In the genomic region with DNA sequence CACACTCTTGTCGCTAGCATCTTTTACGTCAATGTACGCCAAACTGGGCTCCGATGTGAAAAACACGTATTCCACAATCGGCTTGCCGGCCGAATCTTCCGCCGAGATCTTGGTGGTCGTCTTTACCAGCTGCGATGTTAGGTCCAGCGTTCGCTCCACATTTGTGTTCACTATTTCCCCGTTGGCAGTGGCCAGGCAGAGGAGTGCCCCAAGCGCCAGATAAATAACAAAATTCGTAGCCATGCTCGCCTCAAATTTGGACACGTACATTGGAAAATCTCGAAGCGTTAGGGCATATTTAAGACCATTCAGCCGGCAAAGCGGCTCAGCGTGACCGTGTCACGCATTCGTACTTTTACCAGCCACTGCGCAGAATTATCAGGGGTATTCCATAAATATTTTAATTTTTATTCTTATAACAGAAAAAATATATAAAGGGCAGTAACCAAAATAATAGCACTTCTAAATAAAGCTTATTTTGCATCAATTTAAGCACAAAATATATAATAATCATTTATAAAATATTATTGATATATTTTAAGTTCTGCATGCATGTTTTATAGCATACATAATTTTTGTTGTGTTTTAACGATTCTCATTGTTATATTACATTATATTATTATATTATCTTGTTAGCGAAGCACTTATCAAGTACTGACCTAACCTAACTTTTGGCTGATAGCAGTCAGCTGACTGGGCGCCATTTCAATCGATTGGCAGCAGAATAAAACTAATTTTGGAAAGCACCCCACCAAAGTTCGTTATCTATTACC, we compare ENCODE assay signal across 1 fruit fly cellular context.
A peak's percentile ranks its signal among the peaks of the same experiment; 100 is the strongest.
TF ChIP-seq lines count a peak whose summit lies in the region.

A gene (minus strand): TSS at position 294 of the 773 bp plus-strand sequence.
A gene (plus strand): TSS at position 705 of the 773 bp plus-strand sequence.

TF ChIP-seq in whole organism, embryonic, 481 proteins besides CTCF, POLR2A, EP300 and RAD21 (continued from another document and continues in another):
- no peak for TF ChIP-seq CG31365 (tag; optimal IDR thresholded peaks at IDR 0.05; lab: Kevin White, UChicago)
- peak; percentile 52; the same call in 1 of the 2 replicates for TF ChIP-seq lmd (GFP tag; IDR thresholded peaks at IDR 0.05; lab: Robert Waterston, UW)
- no peak for TF ChIP-seq Ets65A (GFP tag; lab: Kevin White, UChicago)
- peak; percentile 73; the same call in 2 of the 3 replicates for TF ChIP-seq ci (GFP tag; IDR thresholded peaks at IDR 0.05; lab: Robert Waterston, UW)
- peak; percentile 71 for TF ChIP-seq Fer3 (tag; optimal IDR thresholded peaks at IDR 0.05; lab: Kevin White, UChicago)
- TF ChIP-seq CG11504 (tag; optimal IDR thresholded peaks at IDR 0.05; lab: Kevin White, UChicago), result peak; percentile 85
- no peak for TF ChIP-seq CG30431 (GFP tag; optimal IDR thresholded peaks at IDR 0.05; lab: Kevin White, UChicago)
- no peak for TF ChIP-seq jigr1 (GFP tag; IDR thresholded peaks at IDR 0.05; lab: Robert Waterston, UW)
- TF ChIP-seq YL-1 (GFP tag; optimal IDR thresholded peaks at IDR 0.05; lab: Kevin White, UChicago), result peak; percentile 85
- peak; percentile 83 for TF ChIP-seq row (GFP tag; IDR thresholded peaks at IDR 0.05; lab: Robert Waterston, UW)
- peak; percentile 51 for TF ChIP-seq CG18764 (GFP tag; optimal IDR thresholded peaks at IDR 0.05; lab: Kevin White, UChicago)
- peak; percentile 87; the same call in 2 of the 3 replicates for TF ChIP-seq CG34422 (GFP tag; IDR thresholded peaks at IDR 0.05; lab: Robert Waterston, UW)
- TF ChIP-seq wdn (GFP tag; IDR thresholded peaks at IDR 0.05; lab: Robert Waterston, UW), result no peak
- no peak for TF ChIP-seq zfh2 (GFP tag; optimal IDR thresholded peaks at IDR 0.05; lab: Kevin White, UChicago)
- peak; percentile 26 for TF ChIP-seq pros (GFP tag; optimal IDR thresholded peaks at IDR 0.05; lab: Kevin White, UChicago)
- TF ChIP-seq Jarid2 (GFP tag; optimal IDR thresholded peaks at IDR 0.05; lab: Kevin White, UChicago), result no peak
- peak; percentile 62 for TF ChIP-seq cwo (GFP tag; optimal IDR thresholded peaks at IDR 0.05; lab: Kevin White, UChicago)
- TF ChIP-seq gfzf (GFP tag; optimal IDR thresholded peaks at IDR 0.05; lab: Kevin White, UChicago), result peak; percentile 78
- TF ChIP-seq nom (GFP tag; optimal IDR thresholded peaks at IDR 0.05; lab: Kevin White, UChicago), result peak; percentile 32
- no peak for TF ChIP-seq jing (GFP tag; optimal IDR thresholded peaks at IDR 0.05; lab: Kevin White, UChicago)
- no peak; the same call in 1 of the 2 replicates for TF ChIP-seq ttk (GFP tag; IDR thresholded peaks at IDR 0.05; lab: Robert Waterston, UW)
- TF ChIP-seq Hr78 (GFP tag; optimal IDR thresholded peaks at IDR 0.05; lab: Kevin White, UChicago), result no peak
- no peak for TF ChIP-seq CG7357 (GFP tag; IDR thresholded peaks at IDR 0.05; lab: Robert Waterston, UW)
- TF ChIP-seq CG31441 (GFP tag; IDR thresholded peaks at IDR 0.05; lab: Robert Waterston, UW), result peak; percentile 94
- TF ChIP-seq btn (GFP tag; optimal IDR thresholded peaks at IDR 0.05; lab: Kevin White, UChicago), result no peak
- 0 out of 4 replicates have a peak, but pooled peaks have one; percentile 41 for TF ChIP-seq chinmo (GFP tag; IDR thresholded peaks at IDR 0.05; lab: Robert Waterston, UW; ENCODE audit: partially characterized antibody)
- peak; percentile 77 for TF ChIP-seq Ssrp (tag; optimal IDR thresholded peaks at IDR 0.05; lab: Kevin White, UChicago)
- TF ChIP-seq CG6683 (GFP tag; optimal IDR thresholded peaks at IDR 0.05; lab: Kevin White, UChicago), result peak; percentile 68
- peak; percentile 83 for TF ChIP-seq CG9727 (GFP tag; optimal IDR thresholded peaks at IDR 0.05; lab: Kevin White, UChicago)
- TF ChIP-seq CG1233 (GFP tag; optimal IDR thresholded peaks at IDR 0.05; lab: Kevin White, UChicago), result peak; percentile 67
- no peak for TF ChIP-seq CG10543 (GFP tag; optimal IDR thresholded peaks at IDR 0.05; lab: Kevin White, UChicago)
- TF ChIP-seq E2f1 (GFP tag; IDR thresholded peaks at IDR 0.05; lab: Robert Waterston, UW), result peak; percentile 60
- peak; percentile 48 for TF ChIP-seq Fer2 (tag; optimal IDR thresholded peaks at IDR 0.05; lab: Kevin White, UChicago)
- no peak for TF ChIP-seq CG2129 (GFP tag; IDR thresholded peaks at IDR 0.05; lab: Robert Waterston, UW; ENCODE audit: partially characterized antibody)
- peak; percentile 21 for TF ChIP-seq D19B (GFP tag; optimal IDR thresholded peaks at IDR 0.05; lab: Kevin White, UChicago)
- peak; percentile 89 for TF ChIP-seq CG18262 (tag; optimal IDR thresholded peaks at IDR 0.05; lab: Kevin White, UChicago)
- TF ChIP-seq CrebB (tag; optimal IDR thresholded peaks at IDR 0.05; lab: Kevin White, UChicago), result peak; percentile 29
- peak; percentile 72 for TF ChIP-seq run (tag; optimal IDR thresholded peaks at IDR 0.05; lab: Kevin White, UChicago)
- TF ChIP-seq slou (GFP tag; optimal IDR thresholded peaks at IDR 0.05; lab: Kevin White, UChicago), result peak; percentile 20
- 0 out of 3 replicates have a peak, but pooled peaks have one; percentile 7 for TF ChIP-seq so (GFP tag; IDR thresholded peaks at IDR 0.05; lab: Robert Waterston, UW)
- TF ChIP-seq Sox100B (GFP tag; optimal IDR thresholded peaks at IDR 0.05; lab: Kevin White, UChicago), result peak; percentile 83
- peak; percentile 79 for TF ChIP-seq dmrt11E (tag; optimal IDR thresholded peaks at IDR 0.05; lab: Kevin White, UChicago)
- no peak for TF ChIP-seq sens-2 (GFP tag; IDR thresholded peaks at IDR 0.05; lab: Robert Waterston, UW)
- peak; percentile 27; the same call in 1 of the 3 replicates for TF ChIP-seq B-H1 (GFP tag; IDR thresholded peaks at IDR 0.05; lab: Robert Waterston, UW)
- TF ChIP-seq NFAT (GFP tag; IDR thresholded peaks at IDR 0.05; lab: Robert Waterston, UW), result no peak
- TF ChIP-seq dmrt99B (tag; optimal IDR thresholded peaks at IDR 0.05; lab: Kevin White, UChicago), result peak; percentile 80
- TF ChIP-seq tio (GFP tag; optimal IDR thresholded peaks at IDR 0.05; lab: Kevin White, UChicago), result no peak
- TF ChIP-seq ara (GFP tag; IDR thresholded peaks at IDR 0.05; lab: Robert Waterston, UW), result peak; percentile 57; the same call in 1 of the 2 replicates
- TF ChIP-seq grau (tag; optimal IDR thresholded peaks at IDR 0.05; lab: Kevin White, UChicago), result peak; percentile 85
- no peak for TF ChIP-seq CG15479 (GFP tag; optimal IDR thresholded peaks at IDR 0.05; lab: Kevin White, UChicago)
- TF ChIP-seq Fer1 (GFP tag; optimal IDR thresholded peaks at IDR 0.05; lab: Kevin White, UChicago), result peak; percentile 85
- no peak for TF ChIP-seq Rx (GFP tag; IDR thresholded peaks at IDR 0.05; lab: Robert Waterston, UW)
- TF ChIP-seq CG2678 (tag; optimal IDR thresholded peaks at IDR 0.05; lab: Kevin White, UChicago), result peak; percentile 90
- no peak for TF ChIP-seq h (optimal IDR thresholded peaks at IDR 0.05; lab: Kevin White, UChicago)
- no peak for TF ChIP-seq z (GFP tag; IDR thresholded peaks at IDR 0.05; lab: Robert Waterston, UW)
- no peak for TF ChIP-seq Gug (GFP tag; IDR thresholded peaks at IDR 0.05; lab: Robert Waterston, UW)
- TF ChIP-seq CG16813 (GFP tag; IDR thresholded peaks at IDR 0.05; lab: Robert Waterston, UW; ENCODE audit: partially characterized antibody), result no peak
- TF ChIP-seq fu2 (GFP tag; optimal IDR thresholded peaks at IDR 0.05; lab: Kevin White, UChicago), result no peak
- peak; percentile 4 for TF ChIP-seq CG8281 (tag; optimal IDR thresholded peaks at IDR 0.05; lab: Kevin White, UChicago)
- TF ChIP-seq CG16779 (GFP tag; IDR thresholded peaks at IDR 0.05; lab: Robert Waterston, UW), result no peak
- TF ChIP-seq CG11085 (GFP tag; IDR thresholded peaks at IDR 0.05; lab: Robert Waterston, UW), result no peak
- peak; percentile 82 for TF ChIP-seq CG32532 (GFP tag; IDR thresholded peaks at IDR 0.05; lab: Robert Waterston, UW)
- TF ChIP-seq al (GFP tag; IDR thresholded peaks at IDR 0.05; lab: Robert Waterston, UW), result no peak; the same call in 1 of the 2 replicates
- no peak for TF ChIP-seq dm (GFP tag; optimal IDR thresholded peaks at IDR 0.05; lab: Kevin White, UChicago)
- peak; percentile 39 for TF ChIP-seq lbe (GFP tag; optimal IDR thresholded peaks at IDR 0.05; lab: Kevin White, UChicago)
- no peak for TF ChIP-seq sna (GFP tag; IDR thresholded peaks at IDR 0.05; lab: Robert Waterston, UW; ENCODE audit: partially characterized antibody)
- peak; percentile 9 for TF ChIP-seq CG8359 (GFP tag; optimal IDR thresholded peaks at IDR 0.05; lab: Kevin White, UChicago; ENCODE audit: borderline replicate concordance)
- TF ChIP-seq Stat92E (GFP tag; optimal IDR thresholded peaks at IDR 0.05; lab: Kevin White, UChicago), result no peak
- peak; percentile 89 for TF ChIP-seq trem (tag; optimal IDR thresholded peaks at IDR 0.05; lab: Kevin White, UChicago)
- TF ChIP-seq BtbVII (GFP tag; optimal IDR thresholded peaks at IDR 0.05; lab: Kevin White, UChicago), result peak; percentile 49
- peak; percentile 79 for TF ChIP-seq salm (tag; optimal IDR thresholded peaks at IDR 0.05; lab: Kevin White, UChicago)
- TF ChIP-seq toy (GFP tag; IDR thresholded peaks at IDR 0.05; lab: Robert Waterston, UW), result no peak
- TF ChIP-seq CG13775 (GFP tag; optimal IDR thresholded peaks at IDR 0.05; lab: Kevin White, UChicago), result peak; percentile 71
- no peak for TF ChIP-seq pan (optimal IDR thresholded peaks at IDR 0.05; lab: Kevin White, UChicago)
- TF ChIP-seq pan (GFP tag; optimal IDR thresholded peaks at IDR 0.05 in 1 of 2, IDR thresholded peaks at IDR 0.05 in 1 of 2), result peak in 1 of 2 experiments; percentile 64
- no peak for TF ChIP-seq fru (optimal IDR thresholded peaks at IDR 0.05; lab: Kevin White, UChicago)
- no peak for TF ChIP-seq cas (GFP tag; IDR thresholded peaks at IDR 0.05; lab: Robert Waterston, UW)
- peak; percentile 87 for TF ChIP-seq CG13296 (GFP tag; optimal IDR thresholded peaks at IDR 0.05; lab: Kevin White, UChicago)
- no peak for TF ChIP-seq cg (GFP tag; optimal IDR thresholded peaks at IDR 0.05; lab: Kevin White, UChicago)
- TF ChIP-seq CG5245 (GFP tag; optimal IDR thresholded peaks at IDR 0.05; lab: Kevin White, UChicago), result no peak
- TF ChIP-seq CG9215 (GFP tag; IDR thresholded peaks at IDR 0.05; lab: Robert Waterston, UW), result no peak
- TF ChIP-seq Rfx (GFP tag; IDR thresholded peaks at IDR 0.05; lab: Robert Waterston, UW), result peak; percentile 72
- no peak for TF ChIP-seq CG11398 (GFP tag; optimal IDR thresholded peaks at IDR 0.05; lab: Kevin White, UChicago)
- TF ChIP-seq dpn (GFP tag; optimal IDR thresholded peaks at IDR 0.05; lab: Kevin White, UChicago), result peak in 1 of 2 experiments; percentile 50
- no peak for TF ChIP-seq mirr (GFP tag; optimal IDR thresholded peaks at IDR 0.05; lab: Kevin White, UChicago)
- no peak for TF ChIP-seq Deaf1 (tag; optimal IDR thresholded peaks at IDR 0.05; lab: Kevin White, UChicago)
- peak; percentile 81 for TF ChIP-seq lab (GFP tag; optimal IDR thresholded peaks at IDR 0.05; lab: Kevin White, UChicago)
- TF ChIP-seq CG10959 (GFP tag; IDR thresholded peaks at IDR 0.05; lab: Robert Waterston, UW), result no peak
- no peak for TF ChIP-seq eve (GFP tag; optimal IDR thresholded peaks at IDR 0.05; lab: Kevin White, UChicago)
- no peak for TF ChIP-seq Dfd (GFP tag; optimal IDR thresholded peaks at IDR 0.05; lab: Kevin White, UChicago)
- TF ChIP-seq Oli (tag; optimal IDR thresholded peaks at IDR 0.05; lab: Kevin White, UChicago), result peak; percentile 64
- peak; percentile 36; the same call in 1 of the 2 replicates for TF ChIP-seq CG4730 (GFP tag; IDR thresholded peaks at IDR 0.05; lab: Robert Waterston, UW)
- no peak for TF ChIP-seq zf30C (GFP tag; optimal IDR thresholded peaks at IDR 0.05; lab: Kevin White, UChicago)
- no peak for TF ChIP-seq Sry-β (GFP tag; optimal IDR thresholded peaks at IDR 0.05; lab: Kevin White, UChicago)
- TF ChIP-seq CG4820 (GFP tag; optimal IDR thresholded peaks at IDR 0.05; lab: Kevin White, UChicago), result peak; percentile 41
- TF ChIP-seq CG1603 (tag; optimal IDR thresholded peaks at IDR 0.05; lab: Kevin White, UChicago), result peak; percentile 16
- TF ChIP-seq CG11247 (GFP tag; IDR thresholded peaks at IDR 0.05; lab: Robert Waterston, UW), result 0 out of 2 replicates have a peak, but pooled peaks have one; percentile 29
- TF ChIP-seq CG11696 (GFP tag; IDR thresholded peaks at IDR 0.05; lab: Robert Waterston, UW), result peak; percentile 63; the same call in 1 of the 2 replicates
- TF ChIP-seq CG11560 (tag; IDR thresholded peaks at IDR 0.05; lab: Robert Waterston, UW), result no peak
- TF ChIP-seq pfk (GFP tag; optimal IDR thresholded peaks at IDR 0.05; lab: Kevin White, UChicago), result peak; percentile 61
- TF ChIP-seq Hr39 (optimal IDR thresholded peaks at IDR 0.05; lab: Kevin White, UChicago), result no peak
- TF ChIP-seq CG4328 (GFP tag; optimal IDR thresholded peaks at IDR 0.05; lab: Kevin White, UChicago), result peak; percentile 74
- peak; percentile 45 for TF ChIP-seq stwl (tag; optimal IDR thresholded peaks at IDR 0.05; lab: Kevin White, UChicago)
- TF ChIP-seq tap (tag; optimal IDR thresholded peaks at IDR 0.05; lab: Kevin White, UChicago), result peak; percentile 76
- peak; percentile 65 for TF ChIP-seq bcd (GFP tag; optimal IDR thresholded peaks at IDR 0.05; lab: Kevin White, UChicago)
- peak; percentile 54 for TF ChIP-seq tin (GFP tag; optimal IDR thresholded peaks at IDR 0.05; lab: Kevin White, UChicago)
- TF ChIP-seq emc (GFP tag; optimal IDR thresholded peaks at IDR 0.05; lab: Kevin White, UChicago), result no peak
- TF ChIP-seq Bteb2 (GFP tag; optimal IDR thresholded peaks at IDR 0.05; lab: Kevin White, UChicago), result no peak
- TF ChIP-seq CG18619 (GFP tag; optimal IDR thresholded peaks at IDR 0.05; lab: Kevin White, UChicago), result peak; percentile 68
- TF ChIP-seq CG10979 (tag; optimal IDR thresholded peaks at IDR 0.05; lab: Kevin White, UChicago), result peak; percentile 84
- TF ChIP-seq Hey (tag; optimal IDR thresholded peaks at IDR 0.05; lab: Kevin White, UChicago), result no peak
- no peak for TF ChIP-seq CG14441 (GFP tag; IDR thresholded peaks at IDR 0.05; lab: Robert Waterston, UW)
- peak; percentile 86 for TF ChIP-seq CG15601 (tag; optimal IDR thresholded peaks at IDR 0.05; lab: Kevin White, UChicago)
- no peak for TF ChIP-seq CG9876 (GFP tag; optimal IDR thresholded peaks at IDR 0.05; lab: Kevin White, UChicago)
- TF ChIP-seq HLH4C (GFP tag; IDR thresholded peaks at IDR 0.05; lab: Robert Waterston, UW; ENCODE audit: partially characterized antibody), result no peak
- no peak for TF ChIP-seq fd64A (GFP tag; optimal IDR thresholded peaks at IDR 0.05; lab: Kevin White, UChicago)
- TF ChIP-seq CG7372 (GFP tag; IDR thresholded peaks at IDR 0.05; lab: Robert Waterston, UW), result peak; percentile 53
- TF ChIP-seq jumu (GFP tag; optimal IDR thresholded peaks at IDR 0.05; lab: Kevin White, UChicago), result no peak
- TF ChIP-seq CG17912 (GFP tag; optimal IDR thresholded peaks at IDR 0.05; lab: Kevin White, UChicago), result peak; percentile 29
- TF ChIP-seq CG14050 (GFP tag; IDR thresholded peaks at IDR 0.05; lab: Robert Waterston, UW), result no peak; the same call in 2 of the 3 replicates
- TF ChIP-seq bbx (GFP tag; IDR thresholded peaks at IDR 0.05; lab: Robert Waterston, UW; ENCODE audit: partially characterized antibody), result 0 out of 2 replicates have a peak, but pooled peaks have one; percentile 19
